Worm (Caenorhabditis elegans) whole organism, L1 larva: ENCODE results near the gene R05G6.1.

ENCODE experiments used
- C04F5.9 ChIP-seq: sonication (generic microtip); optimal IDR thresholded peaks from 2 replicates; lab custom pipeline; 2016; ENCODE audit warnings: missing genetic modification characterization, missing compliant biosample characterization
- C16A3.4 ChIP-seq: fragments of 150-350 bp; optimal IDR thresholded peaks from 2 replicates; lab custom pipeline; 2014; ENCODE audit warnings: missing biosample characterization, missing genetic modification characterization
- C34B4.2 ChIP-seq: sonication (generic microtip); optimal IDR thresholded peaks from 2 replicates; lab custom pipeline; 2017; ENCODE audit warnings: mild to moderate bottlenecking, missing genetic modification characterization, missing compliant biosample characterization
- F16B12.6 ChIP-seq: fragments of 150-350 bp; optimal IDR thresholded peaks from 2 replicates; lab custom pipeline; 2014; ENCODE audit warnings: missing biosample characterization, missing genetic modification characterization
- Y116A8C.19 ChIP-seq: sonication (generic microtip); optimal IDR thresholded peaks from 2 replicates; lab custom pipeline; 2016; ENCODE audit warnings: missing compliant biosample characterization, missing genetic modification characterization, borderline replicate concordance
- alr-1 ChIP-seq: fragments of 200-800 bp; sonication (Bioruptor generic); optimal IDR thresholded peaks from 2 replicates; lab custom pipeline; 2018; ENCODE audit warnings: borderline replicate concordance, mild to moderate bottlenecking, missing genetic modification characterization, missing compliant biosample characterization
- ama-1 ChIP-seq: fragments of 150-350 bp; optimal IDR thresholded peaks from 2 replicates; lab custom pipeline; 2014
- ceh-88 ChIP-seq: fragments of 200-800 bp; sonication (Bioruptor generic); IDR thresholded peaks from 2 replicates; pipeline ENCODE4 v1.3.6; 2022; ENCODE audit warnings: missing genetic modification characterization, missing compliant biosample characterization
- ceh-90 ChIP-seq: sonication (generic microtip); optimal IDR thresholded peaks from 2 replicates; lab custom pipeline; 2016; ENCODE audit warnings: missing genetic modification characterization, missing compliant biosample characterization
- ces-1 ChIP-seq: fragments of 150-350 bp; optimal IDR thresholded peaks from 2 replicates; lab custom pipeline; 2014; ENCODE audit warnings: missing biosample characterization, missing genetic modification reagents, missing genetic modification characterization
- efl-1 ChIP-seq, 4 experiments: fragments of 150-350 bp; optimal IDR thresholded peaks in 3 of 4; peaks in 1 of 4; 1 replicate in 1 of 4; 2 replicates in 3 of 4; lab custom pipeline; 2014; ENCODE audit warnings: missing biosample characterization in 2 of 4, missing genetic modification characterization in 2 of 4, missing genetic modification reagents in 2 of 4
- egl-13 ChIP-seq: sonication (generic microtip); optimal IDR thresholded peaks from 2 replicates; lab custom pipeline; 2016; ENCODE audit warnings: missing genotype, missing genetic modification reagents, missing genetic modification characterization, missing compliant biosample characterization
- elt-2 ChIP-seq: sonication (generic microtip); optimal IDR thresholded peaks from 2 replicates; lab custom pipeline; 2016; ENCODE audit warnings: missing genetic modification characterization, mild to moderate bottlenecking, inconsistent platforms, missing compliant biosample characterization, missing genetic modification reagents
- fkh-10 ChIP-seq: sonication (generic microtip); optimal IDR thresholded peaks from 2 replicates; lab custom pipeline; 2017; ENCODE audit warnings: missing biosample characterization, missing genetic modification reagents, missing genetic modification characterization
- fkh-4 ChIP-seq: sonication (generic microtip); optimal IDR thresholded peaks from 2 replicates; lab custom pipeline; 2016; ENCODE audit warnings: missing compliant biosample characterization, missing genetic modification characterization, borderline replicate concordance
- lin-14 ChIP-seq: fragments of 200-800 bp; sonication (Bioruptor generic); optimal IDR thresholded peaks from 2 replicates; lab custom pipeline; 2018; ENCODE audit warnings: mild to moderate bottlenecking, missing genetic modification characterization, moderate library complexity, missing compliant biosample characterization
- lin-35 ChIP-seq, 2 experiments: fragments of 150-350 bp; optimal IDR thresholded peaks; 2 replicates each; lab custom pipeline; 2014; ENCODE audit warnings: missing biosample characterization in 2 of 2, missing genetic modification characterization in 2 of 2, missing genetic modification reagents in 2 of 2
- mep-1 ChIP-seq: fragments of 150-350 bp; optimal IDR thresholded peaks from 2 replicates; lab custom pipeline; 2014; ENCODE audit warnings: missing biosample characterization, missing genetic modification characterization
- nhr-20 ChIP-seq: sonication (generic microtip); optimal IDR thresholded peaks from 2 replicates; lab custom pipeline; 2016; ENCODE audit warnings: mild to moderate bottlenecking, missing genetic modification characterization, missing compliant biosample characterization
- nhr-28 ChIP-seq: fragments of 150-350 bp; optimal IDR thresholded peaks from 2 replicates; lab custom pipeline; 2014; ENCODE audit warnings: missing biosample characterization, missing genetic modification characterization
- nhr-76 ChIP-seq: sonication (generic microtip); optimal IDR thresholded peaks from 2 replicates; lab custom pipeline; 2017; ENCODE audit warnings: missing biosample characterization, missing genetic modification characterization
- nhr-77 ChIP-seq: fragments of 150-350 bp; optimal IDR thresholded peaks from 2 replicates; lab custom pipeline; 2014; ENCODE audit warnings: missing biosample characterization, missing genetic modification characterization
- nhr-84 ChIP-seq: sonication (generic microtip); optimal IDR thresholded peaks from 2 replicates; lab custom pipeline; 2017; ENCODE audit warnings: missing biosample characterization, missing genetic modification characterization
- nhr-85 ChIP-seq: sonication (generic microtip); peaks from one replicate; lab custom pipeline; 2016; ENCODE audit warnings: missing genetic modification characterization, inconsistent platforms, missing compliant biosample characterization
- nhr-90 ChIP-seq: sonication (generic microtip); optimal IDR thresholded peaks from 2 replicates; lab custom pipeline; 2016; ENCODE audit warnings: mild to moderate bottlenecking, missing genetic modification characterization, missing compliant biosample characterization; ENCODE audit not compliant: poor library complexity
- sptf-1 ChIP-seq: fragments of 150-350 bp; optimal IDR thresholded peaks from 2 replicates; lab custom pipeline; 2014; ENCODE audit warnings: missing biosample characterization, missing genetic modification characterization
- sup-37 ChIP-seq: fragments of 200-800 bp; sonication (Bioruptor generic); optimal IDR thresholded peaks from 2 replicates; lab custom pipeline; 2018; ENCODE audit warnings: mild to moderate bottlenecking, missing genetic modification characterization, missing compliant biosample characterization
- vab-15 ChIP-seq: sonication (generic microtip); optimal IDR thresholded peaks from 2 replicates; lab custom pipeline; 2017; ENCODE audit warnings: missing genotype, mild to moderate bottlenecking, missing genetic modification characterization, missing compliant biosample characterization
- ztf-4 ChIP-seq: fragments of 150-350 bp; optimal IDR thresholded peaks from 2 replicates; lab custom pipeline; 2014; ENCODE audit warnings: missing biosample characterization, missing genetic modification characterization

R05G6.1 gene

DNA sequence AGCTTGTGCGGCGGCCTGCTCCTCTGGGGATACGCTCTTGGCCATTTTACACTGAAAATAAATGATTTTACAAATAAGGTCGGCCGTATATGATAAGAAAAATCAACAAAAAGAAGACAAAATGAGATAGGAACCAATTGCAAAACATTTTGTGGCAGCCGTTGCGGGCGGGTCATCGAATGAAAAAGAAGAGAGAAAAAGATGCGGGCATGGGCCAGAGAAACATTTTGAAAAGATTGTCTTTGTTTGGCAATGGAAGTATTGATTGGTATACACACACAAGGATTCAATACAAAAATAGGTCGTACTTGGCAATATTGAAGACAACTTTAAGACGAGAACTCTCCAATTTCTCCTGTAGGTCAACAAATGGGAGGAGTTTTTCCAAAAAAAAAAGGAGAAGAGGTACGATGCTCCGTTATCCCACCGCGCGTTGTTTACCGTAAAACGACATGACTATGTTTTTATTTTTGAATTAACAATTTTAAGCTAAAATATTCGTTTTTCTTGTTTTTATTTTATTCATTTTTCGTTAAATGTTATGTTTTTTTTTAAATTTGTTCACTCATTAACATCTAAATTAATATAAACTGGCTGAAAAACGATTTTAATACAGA lies 19.7 kb upstream of the R05G6.1 start, which contains the start of the genes plc-4 and R05G6.4 (continued):
- peak; percentile 57 for TF ChIP-seq mep-1 (tag; lab: Kevin White, UChicago)
- TF ChIP-seq C04F5.9 (tag; lab: Kevin White, UChicago) = no peak
- TF ChIP-seq fkh-10 (GFP tag; lab: Kevin White, UChicago) = no peak

- no peak for TF ChIP-seq fkh-10 (GFP tag; lab: Kevin White, UChicago)
- TF ChIP-seq mep-1 (tag; lab: Kevin White, UChicago) = no peak
- no peak for TF ChIP-seq sup-37 (GFP tag; lab: Kevin White, UChicago)
- no peak for TF ChIP-seq ces-1 (GFP tag; lab: Kevin White, UChicago)
- no peak for TF ChIP-seq vab-15 (tag; lab: Kevin White, UChicago)
- TF ChIP-seq C16A3.4 = no peak
- TF ChIP-seq nhr-77 (tag; lab: Kevin White, UChicago) = no peak
- TF ChIP-seq fkh-4 (tag; lab: Kevin White, UChicago) = no peak
- TF ChIP-seq nhr-84 (tag; lab: Kevin White, UChicago) = no peak
- TF ChIP-seq ceh-88 (GFP tag; lab: Robert Waterston, UW) = no peak
- TF ChIP-seq nhr-76 (tag; lab: Kevin White, UChicago) = no peak
Observed at ce11 chrIV:7516167-7516566, 16.3 kb upstream of the R05G6.1 start, which contains the start of the genes R05G6.9 and R05G6.3. TSS of gene R05G6.9 (minus strand) at chrIV:7516267. TSS of gene R05G6.3 (plus strand) at chrIV:7516552.

- TF ChIP-seq efl-1 (optimal IDR thresholded peaks at IDR 0.05; lab: Kevin White, UChicago) (no peak), efl-1 (GFP tag; optimal IDR thresholded peaks at IDR 0.05 in 1 of 2; lab: Kevin White, UChicago) (peak in 1 of 2 experiments; percentile 68), lin-35 (GFP tag; optimal IDR thresholded peaks at IDR 0.05; lab: Kevin White, UChicago) (peak in 1 of 2 experiments; percentile 2), nhr-20 (tag; lab: Kevin White, UChicago) (no peak), nhr-28 (tag; lab: Kevin White, UChicago) (no peak)
Observed at ce11 chrIV:7520258-7520657, 12.2 kb upstream of the R05G6.1 start.

DNA sequence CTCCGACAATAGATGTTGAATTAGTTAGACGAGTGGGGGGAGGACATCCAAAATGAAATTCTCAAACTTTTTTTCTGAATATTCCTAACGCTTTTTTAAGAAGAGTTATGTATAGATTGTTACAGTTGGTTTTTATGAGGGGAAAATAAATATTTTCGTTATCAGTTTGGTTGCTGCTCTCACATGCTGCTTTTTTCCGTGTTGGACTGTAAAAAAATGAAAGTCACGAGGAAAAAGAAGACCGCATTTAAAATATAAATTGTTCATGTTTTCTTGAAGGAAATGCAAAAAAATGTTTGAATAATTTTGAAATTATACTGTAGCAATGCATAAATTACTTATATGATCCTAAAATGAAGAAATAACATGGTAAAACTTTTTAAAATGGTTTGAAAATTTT lies 11.6 kb upstream of the R05G6.1 start:
- no peak for TF ChIP-seq C34B4.2
- no peak for TF ChIP-seq Y116A8C.19 (tag; lab: Kevin White, UChicago)
- TF ChIP-seq alr-1 (tag; lab: Kevin White, UChicago) = no peak
- no peak for TF ChIP-seq F16B12.6
- TF ChIP-seq ama-1 (lab: Kevin White, UChicago) = no peak
- TF ChIP-seq lin-35 (GFP tag; optimal IDR thresholded peaks at IDR 0.05; lab: Kevin White, UChicago) = peak in 1 of 2 experiments; percentile 16
- TF ChIP-seq egl-13 (tag; lab: Kevin White, UChicago) = no peak
- TF ChIP-seq elt-2 (tag; lab: Kevin White, UChicago) = peak; percentile 72
- TF ChIP-seq ztf-4 (tag; lab: Kevin White, UChicago) = no peak

DNA sequence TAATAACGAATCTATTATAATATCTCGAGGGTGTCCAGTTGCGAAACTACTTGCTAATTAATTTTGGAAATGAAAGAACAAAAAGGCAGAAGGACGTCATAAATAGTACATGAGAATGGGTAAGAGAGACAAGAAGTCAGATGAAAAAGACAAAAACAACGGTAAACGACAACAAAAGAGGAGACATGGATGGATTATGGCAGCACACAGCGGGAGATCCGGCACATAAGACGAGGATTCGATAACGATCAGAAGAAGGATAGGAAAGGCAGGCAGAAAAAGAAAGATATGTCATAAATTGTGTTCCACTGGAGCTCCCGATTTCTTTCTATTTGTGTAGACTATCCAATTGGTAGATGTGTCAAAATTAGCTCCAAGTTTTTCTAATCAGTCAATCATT lies 10.9 kb upstream of the R05G6.1 start:
- TF ChIP-seq ama-1 (lab: Kevin White, UChicago) (no peak), lin-14 (GFP tag; lab: Kevin White, UChicago) (peak; percentile 28), nhr-85 (tag; lab: Kevin White, UChicago) (peak; percentile 29)
- TF ChIP-seq, all 84 proteins: peak for 2

DNA sequence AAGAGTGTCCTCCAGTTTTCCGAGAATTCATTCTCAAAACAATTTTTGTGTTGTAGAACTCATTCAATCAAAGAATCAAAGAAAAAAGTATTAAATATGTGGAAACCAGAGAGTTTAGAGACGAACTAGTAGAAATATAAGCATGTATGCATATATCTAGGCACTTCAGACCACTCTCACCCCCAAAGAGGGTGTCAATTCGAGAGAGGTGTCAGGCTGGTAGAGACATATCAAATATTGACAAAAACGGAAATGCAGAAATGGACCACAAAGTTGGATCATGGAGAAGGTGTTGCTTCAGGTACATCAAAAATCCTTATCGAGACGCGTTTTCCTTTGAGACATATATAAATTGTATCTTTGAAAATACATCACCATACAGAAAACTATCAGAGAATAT lies 8.7 kb upstream of the R05G6.1 start:
- TF ChIP-seq lin-14 (GFP tag; lab: Kevin White, UChicago) (peak; percentile 43), ceh-90 (tag; lab: Kevin White, UChicago) (no peak), nhr-28 (tag; lab: Kevin White, UChicago) (no peak), nhr-90 (tag; lab: Kevin White, UChicago) (no peak), sptf-1 (tag; lab: Kevin White, UChicago) (no peak)
